Worm (Caenorhabditis elegans) whole organism, L4 larva: ENCODE measurements around the gene ins-35.
A peak's percentile ranks its signal among the peaks of the same experiment; 100 is the strongest.

ENCODE experiments used
- arid-1 ChIP-seq: fragments of 200-800 bp; sonication (Bioruptor generic); conservative IDR thresholded peaks from 2 replicates; pipeline ENCODE4 v1.3.6; 2022; ENCODE audit warnings: missing genetic modification reagents, missing genetic modification characterization, missing compliant biosample characterization
- dve-1 ChIP-seq: sonication (generic microtip); optimal IDR thresholded peaks from 2 replicates; lab custom pipeline; 2017; ENCODE audit warnings: antibody characterized with exemption, mild to moderate bottlenecking, missing genetic modification characterization, missing compliant biosample characterization; ENCODE audit not compliant: insufficient read depth
- lin-13 ChIP-seq: fragments of 150-350 bp; optimal IDR thresholded peaks from 2 replicates; lab custom pipeline; 2014; ENCODE audit warnings: missing biosample characterization, missing genetic modification reagents, missing genetic modification characterization
- nhr-111 ChIP-seq: fragments of 200-800 bp; sonication (Bioruptor generic); optimal IDR thresholded peaks from 2 replicates; lab custom pipeline; 2018; ENCODE audit warnings: mild to moderate bottlenecking, missing genetic modification characterization, missing compliant biosample characterization
- nhr-237 ChIP-seq: sonication (generic microtip); optimal IDR thresholded peaks from 2 replicates; lab custom pipeline; 2017; ENCODE audit warnings: missing biosample characterization, missing genetic modification characterization
- set-16 ChIP-seq: fragments of 200-800 bp; sonication (Bioruptor generic); IDR thresholded peaks from 2 replicates; pipeline ENCODE4 v1.3.6; 2022; ENCODE audit warnings: missing genetic modification reagents, missing genetic modification characterization, missing compliant biosample characterization

DNA sequence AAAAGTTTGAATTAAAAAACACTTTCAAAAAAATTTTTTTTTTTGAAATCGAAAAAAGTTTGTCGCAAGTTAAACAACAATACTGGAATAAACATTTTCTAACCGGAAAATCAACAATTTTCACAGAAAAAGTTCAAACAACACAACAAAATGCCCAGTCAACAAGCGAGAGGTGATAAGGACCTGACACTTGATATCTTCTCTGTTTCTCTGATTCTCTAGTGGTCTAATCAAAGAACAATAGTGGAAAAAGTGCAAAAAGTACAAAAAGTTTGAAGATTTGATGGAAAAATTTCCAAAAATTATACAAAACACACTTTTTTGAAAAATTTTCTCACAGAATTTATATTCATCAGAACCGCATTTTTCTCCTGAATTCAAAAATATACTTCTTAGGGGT lies 48.1 kb downstream of the ins-35 start:
- no peak for TF ChIP-seq lin-13 (GFP tag; lab: Kevin White, UChicago)
- no peak for TF ChIP-seq set-16 (GFP tag; lab: Robert Waterston, UW)
- peak; percentile 36 for TF ChIP-seq dve-1 (tag; lab: Kevin White, UChicago)
- TF ChIP-seq arid-1 (GFP tag; lab: Robert Waterston, UW): no peak
- no peak for TF ChIP-seq nhr-111 (GFP tag; lab: Kevin White, UChicago)
- no peak for TF ChIP-seq nhr-237 (tag; lab: Kevin White, UChicago)
